Worm (Caenorhabditis elegans): ENCODE measurements around the gene ufc-1.

DNA sequence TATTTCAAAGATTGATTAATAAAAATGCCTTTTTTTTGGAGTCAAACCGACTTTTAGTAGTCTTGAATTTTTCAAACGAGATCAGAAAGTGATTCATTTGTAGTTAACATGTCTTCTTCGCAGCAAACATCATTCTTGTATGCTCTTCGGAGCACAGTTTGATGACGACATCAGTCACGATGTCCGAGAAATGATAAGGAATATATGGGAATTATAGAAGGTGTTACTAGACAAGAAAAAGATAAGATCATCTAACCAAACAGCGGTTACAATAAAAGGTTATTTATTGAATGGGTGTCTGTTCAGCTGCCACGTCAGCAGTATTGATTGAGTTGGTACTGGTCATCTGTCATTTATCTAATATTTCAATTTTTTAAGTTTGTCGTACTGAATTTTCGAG lies 35.1 kb downstream of the ufc-1 start:
- TF ChIP-seq ztf-11 (tag; optimal IDR thresholded peaks at IDR 0.05), result no peak
- TF ChIP-seq ceh-43 (GFP tag; optimal IDR thresholded peaks at IDR 0.05), result no peak
- TF ChIP-seq ces-1 (GFP tag; optimal IDR thresholded peaks at IDR 0.05), result no peak
- no peak for TF ChIP-seq nhr-76 (tag; optimal IDR thresholded peaks at IDR 0.05)

Data from whole organism, mixed stage, embryonic.